Worm (Caenorhabditis elegans): ENCODE results near the gene ard-1.

Gene ard-1

ce11 chrIV:11109771-11110170 lies 21.3 kb upstream of the ard-1 start, which contains the start of gene pigk-1 (continued):
- peak; percentile 40 for TF ChIP-seq xnd-1 (tag; optimal IDR thresholded peaks at IDR 0.05)
- TF ChIP-seq tbx-9 (tag; optimal IDR thresholded peaks at IDR 0.05; ENCODE audit: borderline replicate concordance): no peak
- no peak for TF ChIP-seq ceh-79 (tag; optimal IDR thresholded peaks at IDR 0.05)
- TF ChIP-seq ztf-3 (GFP tag; optimal IDR thresholded peaks at IDR 0.05): no peak
- no peak for TF ChIP-seq F57C9.4 (tag; optimal IDR thresholded peaks at IDR 0.05)
- TF ChIP-seq unc-130 (GFP tag; optimal IDR thresholded peaks at IDR 0.05): peak; percentile 34
- TF ChIP-seq ceh-91 (GFP tag; IDR thresholded peaks at IDR 0.05): no peak
- no peak for TF ChIP-seq sea-2 (GFP tag; IDR thresholded peaks at IDR 0.05)
- no peak for TF ChIP-seq Y53F4B.3 (GFP tag; IDR thresholded peaks at IDR 0.05)
- no peak for TF ChIP-seq zim-3 (tag; optimal IDR thresholded peaks at IDR 0.05)
- no peak for TF ChIP-seq madf-10 (tag; optimal IDR thresholded peaks at IDR 0.05)
- peak; percentile 24; the same call in 1 of the 2 replicates for TF ChIP-seq Y53G8AR.9 (GFP tag; conservative IDR thresholded peaks at IDR 0.05)
- no peak for TF ChIP-seq zfh-2 (GFP tag; conservative IDR thresholded peaks at IDR 0.05)
- no peak for TF ChIP-seq Y95B8A.8 (GFP tag; IDR thresholded peaks at IDR 0.05)

ce11 chrIV:11110995-11111619 lies 20.0 kb upstream of the ard-1 start, which contains the start of gene rps-5:
Gene rps-5 (minus strand): TSS chrIV:11111045.
- TF ChIP-seq madf-6 (GFP tag; IDR thresholded peaks at IDR 0.05): peak; percentile 68
- TF ChIP-seq F49E8.2 (tag; optimal IDR thresholded peaks at IDR 0.05; ENCODE audit: insufficient read depth): peak; percentile 19
- TF ChIP-seq aptf-2 (GFP tag; conservative IDR thresholded peaks at IDR 0.05): no peak
- TF ChIP-seq F33H1.4 (GFP tag; IDR thresholded peaks at IDR 0.05): peak; percentile 83
- TF ChIP-seq snpc-4 (GFP tag; optimal IDR thresholded peaks at IDR 0.05): no peak
- peak in 2 of 4 experiments; percentile 29 to 31 for TF ChIP-seq snpc-4 (tag; optimal IDR thresholded peaks at IDR 0.05)
- TF ChIP-seq rcor-1 (GFP tag; IDR thresholded peaks at IDR 0.05): peak; percentile 40; the same call in 1 of the 2 replicates
- no peak for TF ChIP-seq bed-2 (GFP tag; IDR thresholded peaks at IDR 0.05)
- TF ChIP-seq cebp-1 (GFP tag; IDR thresholded peaks at IDR 0.05): no peak
- peak; percentile 19 for TF ChIP-seq cebp-1 (tag; optimal IDR thresholded peaks at IDR 0.05)
- TF ChIP-seq F22D6.2 (tag; optimal IDR thresholded peaks at IDR 0.05): no peak
- TF ChIP-seq let-607 (tag; optimal IDR thresholded peaks at IDR 0.05): peak in 1 of 2 experiments; percentile 32
- TF ChIP-seq lin-35 (GFP tag; optimal IDR thresholded peaks at IDR 0.05): peak in 1 of 3 experiments; percentile 54
- peak; percentile 13 for TF ChIP-seq F23B12.7 (tag; optimal IDR thresholded peaks at IDR 0.05; ENCODE audit: insufficient read depth)
- peak; percentile 93 for TF ChIP-seq hmg-1.2 (GFP tag; IDR thresholded peaks at IDR 0.05)
- peak; percentile 34 for TF ChIP-seq tbp1 (GFP tag; optimal IDR thresholded peaks at IDR 0.05)
- TF ChIP-seq lin-54 (GFP tag; optimal IDR thresholded peaks at IDR 0.05): peak; percentile 51
- peak; percentile 54 for TF ChIP-seq mcd-1 (GFP tag; IDR thresholded peaks at IDR 0.05)
- no peak for TF ChIP-seq F55B11.4 (tag; optimal IDR thresholded peaks at IDR 0.05; ENCODE audit: borderline replicate concordance, insufficient read depth)
- TF ChIP-seq pbrm-1 (GFP tag; IDR thresholded peaks at IDR 0.05): 0 out of 2 replicates have a peak, but pooled peaks have one; percentile 11
- peak; percentile 55 for TF ChIP-seq lsl-1 (GFP tag; optimal IDR thresholded peaks at IDR 0.05)
- TF ChIP-seq F52B5.7 (tag; optimal IDR thresholded peaks at IDR 0.05): no peak
- peak; percentile 33 for TF ChIP-seq snpc-1.3 (tag; optimal IDR thresholded peaks at IDR 0.05; ENCODE audit: insufficient read depth)
- peak; percentile 52; the same call in 1 of the 2 replicates for TF ChIP-seq D2030.7 (GFP tag; IDR thresholded peaks at IDR 0.05)
- TF ChIP-seq repo-1 (tag; optimal IDR thresholded peaks at IDR 0.05): no peak
- peak; percentile 41 for TF ChIP-seq snpc-3.4 (tag; optimal IDR thresholded peaks at IDR 0.05)

All from whole organism, young adult.